Fruit fly (Drosophila melanogaster): ENCODE results near the gene ogre.

Gene ogre

dm6 chrX:6968564-6968963 is 22.6 kb downstream of the ogre start, which contains the start of gene Setd3 (continued):
- TF ChIP-seq gfzf (GFP tag; optimal IDR thresholded peaks at IDR 0.05) (peak; percentile 70), run (tag; optimal IDR thresholded peaks at IDR 0.05) (no peak), CG13424 (tag; optimal IDR thresholded peaks at IDR 0.05) (peak; percentile 35), CG10147 (GFP tag; optimal IDR thresholded peaks at IDR 0.05) (no peak), ind (GFP tag; optimal IDR thresholded peaks at IDR 0.05) (no peak), Dad (GFP tag; optimal IDR thresholded peaks at IDR 0.05) (no peak), HLH3B (GFP tag; IDR thresholded peaks at IDR 0.05) (peak; percentile 17; the same call in 1 of the 2 replicates), zf30C (GFP tag; optimal IDR thresholded peaks at IDR 0.05) (no peak), wdn (GFP tag; IDR thresholded peaks at IDR 0.05) (no peak), crc (GFP tag; optimal IDR thresholded peaks at IDR 0.05) (no peak), PHDP (tag; optimal IDR thresholded peaks at IDR 0.05) (peak; percentile 12), az2 (GFP tag; optimal IDR thresholded peaks at IDR 0.05) (no peak), CG34422 (GFP tag; IDR thresholded peaks at IDR 0.05) (peak; percentile 45; the same call in 1 of the 3 replicates), CG15073 (GFP tag; optimal IDR thresholded peaks at IDR 0.05) (no peak), cato (GFP tag; optimal IDR thresholded peaks at IDR 0.05; ENCODE audit: borderline replicate concordance) (no peak), Lpt (GFP tag; optimal IDR thresholded peaks at IDR 0.05) (no peak), hkb (optimal IDR thresholded peaks at IDR 0.05) (no peak), hkb (GFP tag; IDR thresholded peaks at IDR 0.05) (no peak), Ssrp (tag; optimal IDR thresholded peaks at IDR 0.05) (no peak), Eip74EF (GFP tag; optimal IDR thresholded peaks at IDR 0.05) (no peak), odd (GFP tag; optimal IDR thresholded peaks at IDR 0.05) (no peak), CG12104 (GFP tag; optimal IDR thresholded peaks at IDR 0.05) (no peak), CG1832 (GFP tag; optimal IDR thresholded peaks at IDR 0.05) (peak; percentile 44), caup (GFP tag; optimal IDR thresholded peaks at IDR 0.05; ENCODE audit: severe bottlenecking) (peak; percentile 29), CG18619 (GFP tag; optimal IDR thresholded peaks at IDR 0.05) (no peak), gcm (GFP tag; optimal IDR thresholded peaks at IDR 0.05) (no peak), inv (GFP tag; IDR thresholded peaks at IDR 0.05; ENCODE audit: partially characterized antibody) (no peak), Nf-YC (tag; optimal IDR thresholded peaks at IDR 0.05) (no peak), CTCF (GFP tag; optimal IDR thresholded peaks at IDR 0.05) (peak; percentile 16), sc (optimal IDR thresholded peaks at IDR 0.05) (no peak), sc (GFP tag; optimal IDR thresholded peaks at IDR 0.05) (no peak), Ets65A (GFP tag) (no peak), CG5245 (GFP tag; optimal IDR thresholded peaks at IDR 0.05) (no peak), HHEX (GFP tag; optimal IDR thresholded peaks at IDR 0.05) (no peak), Max (GFP tag; optimal IDR thresholded peaks at IDR 0.05) (peak; percentile 22), yki (optimal IDR thresholded peaks at IDR 0.05) (no peak), lab (GFP tag; optimal IDR thresholded peaks at IDR 0.05) (peak; percentile 18), stc (GFP tag; IDR thresholded peaks at IDR 0.05) (no peak), CG1603 (tag; optimal IDR thresholded peaks at IDR 0.05) (peak; percentile 6), CG9797 (GFP tag; optimal IDR thresholded peaks at IDR 0.05) (peak; percentile 56), BEAF-32 (GFP tag; optimal IDR thresholded peaks at IDR 0.05) (peak; percentile 3), CG6791 (GFP tag; IDR thresholded peaks at IDR 0.05; ENCODE audit: partially characterized antibody) (peak; percentile 41; the same call in 1 of the 3 replicates), CG1024 (GFP tag; IDR thresholded peaks at IDR 0.05) (no peak), trh (GFP tag; optimal IDR thresholded peaks at IDR 0.05) (no peak), repo (GFP tag; optimal IDR thresholded peaks at IDR 0.05) (no peak), CG18476 (GFP tag; optimal IDR thresholded peaks at IDR 0.05) (no peak), Med (GFP tag) (peak; percentile 43), dm (GFP tag; optimal IDR thresholded peaks at IDR 0.05) (peak; percentile 55), Dek (tag; optimal IDR thresholded peaks at IDR 0.05) (peak; percentile 10), CG7963 (GFP tag; IDR thresholded peaks at IDR 0.05; ENCODE audit: partially characterized antibody) (no peak), CG4360 (GFP tag; IDR thresholded peaks at IDR 0.05) (0 out of 2 replicates have a peak, but pooled peaks have one; percentile 22), wek (GFP tag; optimal IDR thresholded peaks at IDR 0.05) (peak; percentile 88)

All from whole organism, embryonic.